Fruit fly (Drosophila melanogaster): ENCODE data around the gene CG33673.
A peak's percentile ranks its signal among the peaks of the same experiment; 100 is the strongest.

The CG33673 gene

DNA sequence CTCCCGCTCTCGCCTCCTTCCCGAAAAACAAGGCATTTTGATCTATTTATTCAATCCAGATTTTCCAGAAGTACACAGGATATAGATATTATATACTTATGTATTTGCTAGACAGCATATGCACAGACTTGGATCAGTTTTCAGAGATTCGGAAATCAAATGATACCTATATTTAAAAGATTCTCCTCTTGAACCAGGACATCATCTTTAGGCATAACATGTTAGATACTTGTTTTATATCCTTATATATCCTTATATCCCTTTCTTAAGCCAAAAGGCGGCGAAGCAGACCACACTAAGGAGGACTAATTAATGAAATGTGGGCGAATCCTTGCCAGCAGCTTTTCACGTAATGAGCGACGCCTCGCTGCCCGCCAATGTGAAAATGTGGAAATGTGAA lies at the start of gene CG33673:
Gene CG33673, minus strand, starts transcription at position 101 of the 400 bp plus-strand sequence.
- no peak for TF ChIP-seq CG1620 (GFP tag; optimal IDR thresholded peaks at IDR 0.05)
- no peak for TF ChIP-seq cnc (optimal IDR thresholded peaks at IDR 0.05)

DNA sequence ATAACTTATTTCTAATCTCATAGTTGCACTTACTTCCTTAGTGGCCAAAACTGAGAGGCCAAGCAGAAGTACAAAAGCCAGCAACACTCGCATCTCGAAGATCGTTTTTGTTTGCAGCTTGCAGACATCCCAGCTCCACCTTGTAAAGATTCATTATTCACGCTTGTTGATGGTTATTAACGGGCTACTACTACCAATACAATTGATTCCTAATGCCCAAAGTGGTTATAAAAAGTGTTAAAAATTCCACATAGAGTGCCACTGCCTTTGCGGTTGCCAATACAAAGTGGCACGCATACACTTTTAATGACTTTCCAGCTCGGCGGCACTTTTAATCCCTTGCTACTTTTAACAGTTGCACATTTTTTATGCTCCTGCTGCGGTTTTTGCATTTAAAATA lies 45.5 kb upstream of the CG33673 start, which contains the start of gene Obp22a:
Gene Obp22a, minus strand, starts transcription at position 101 of the 400 bp plus-strand sequence.
- TF ChIP-seq pad (GFP tag; optimal IDR thresholded peaks at IDR 0.05), result no peak
- no peak for TF ChIP-seq cic (GFP tag; optimal IDR thresholded peaks at IDR 0.05)
- TF ChIP-seq CG14711 (tag; optimal IDR thresholded peaks at IDR 0.05), result no peak
- no peak for TF ChIP-seq Clk (GFP tag; optimal IDR thresholded peaks at IDR 0.05)
- TF ChIP-seq CG12768 (GFP tag; optimal IDR thresholded peaks at IDR 0.05), result no peak
- no peak for TF ChIP-seq CG7045 (GFP tag; optimal IDR thresholded peaks at IDR 0.05)
- TF ChIP-seq kay (GFP tag; ENCODE audit: borderline replicate concordance), result no peak
- TF ChIP-seq CG5204 (GFP tag; optimal IDR thresholded peaks at IDR 0.05), result no peak
- TF ChIP-seq Mnt (GFP tag; optimal IDR thresholded peaks at IDR 0.05), result no peak
- TF ChIP-seq CG7101 (tag; optimal IDR thresholded peaks at IDR 0.05), result no peak
- no peak for TF ChIP-seq cnc (optimal IDR thresholded peaks at IDR 0.05)
- no peak for TF ChIP-seq toe (GFP tag; optimal IDR thresholded peaks at IDR 0.05)
- no peak for TF ChIP-seq CG11617 (GFP tag; optimal IDR thresholded peaks at IDR 0.05)
- no peak for TF ChIP-seq ovo (GFP tag; optimal IDR thresholded peaks at IDR 0.05)
- no peak for TF ChIP-seq bab1 (GFP tag; optimal IDR thresholded peaks at IDR 0.05)
- no peak for TF ChIP-seq tj (GFP tag; optimal IDR thresholded peaks at IDR 0.05)
- TF ChIP-seq CG1620 (GFP tag; optimal IDR thresholded peaks at IDR 0.05), result no peak
- TF ChIP-seq CG33017 (tag; optimal IDR thresholded peaks at IDR 0.05), result no peak

DNA sequence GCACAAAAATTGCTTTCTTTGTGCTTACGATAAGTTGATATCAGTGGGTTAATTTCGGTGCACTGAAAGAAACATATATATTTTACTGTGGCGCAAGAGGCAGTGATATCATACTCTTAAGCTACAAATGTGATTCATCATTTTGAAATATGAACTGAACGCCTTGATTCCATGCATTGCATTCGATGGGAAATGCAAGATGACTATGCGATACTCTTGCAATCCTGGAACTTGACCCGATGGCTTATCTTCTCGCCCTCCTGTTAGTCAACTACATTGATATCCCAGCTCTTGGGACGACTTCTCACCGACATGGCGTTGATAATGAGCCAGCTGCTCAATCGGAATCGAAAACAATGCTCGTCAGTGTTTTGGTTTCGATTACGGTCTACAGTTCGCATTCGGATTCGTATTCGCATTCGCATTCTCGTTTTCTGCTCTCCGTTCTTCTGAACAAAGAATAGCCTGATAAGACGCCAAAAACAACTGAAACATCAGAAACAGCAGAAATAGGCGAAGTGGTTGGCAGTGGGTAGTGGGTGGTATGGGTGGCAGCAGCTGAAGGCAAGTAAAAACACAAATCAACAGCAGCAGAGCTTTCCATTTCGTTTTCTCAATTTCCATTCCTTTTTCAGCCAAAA lies 42.9 kb upstream of the CG33673 start:
- TF ChIP-seq tj (GFP tag; optimal IDR thresholded peaks at IDR 0.05), result peak; percentile 32
- no peak for TF ChIP-seq kay (GFP tag; ENCODE audit: borderline replicate concordance)
- TF ChIP-seq CG33017 (tag; optimal IDR thresholded peaks at IDR 0.05), result no peak
- no peak for TF ChIP-seq Mnt (GFP tag; optimal IDR thresholded peaks at IDR 0.05)
- TF ChIP-seq cnc (optimal IDR thresholded peaks at IDR 0.05), result peak in 1 of 2 experiments; percentile 25
- TF ChIP-seq bab1 (GFP tag; optimal IDR thresholded peaks at IDR 0.05), result peak; percentile 25
- TF ChIP-seq CG7101 (tag; optimal IDR thresholded peaks at IDR 0.05), result no peak

DNA sequence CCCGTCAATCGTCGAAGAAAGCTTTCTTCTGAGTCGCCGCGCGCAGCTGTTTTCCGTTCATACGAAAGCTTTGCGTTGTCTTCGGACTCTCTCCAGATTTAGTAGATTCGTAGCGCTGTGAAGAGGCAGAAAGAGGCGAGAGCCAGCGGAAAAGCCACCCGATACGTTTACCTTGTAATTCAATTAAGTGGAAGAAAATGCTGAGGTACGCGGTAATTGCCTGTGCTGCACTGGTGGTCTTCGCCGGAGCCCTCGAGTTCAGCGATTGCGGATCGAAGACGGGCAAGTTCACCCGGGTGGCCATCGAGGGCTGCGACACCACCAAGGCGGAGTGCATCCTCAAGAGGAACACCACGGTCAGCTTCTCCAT lies 41.6 kb upstream of the CG33673 start, which contains the start of gene Npc2a:
Gene Npc2a, plus strand, starts transcription at position 99 of the 370 bp plus-strand sequence.
- no peak for TF ChIP-seq CG33017 (tag; optimal IDR thresholded peaks at IDR 0.05)
- TF ChIP-seq bab1 (GFP tag; optimal IDR thresholded peaks at IDR 0.05), result peak; percentile 56
- peak; percentile 98 for TF ChIP-seq tj (GFP tag; optimal IDR thresholded peaks at IDR 0.05)
- no peak for TF ChIP-seq Clk (GFP tag; optimal IDR thresholded peaks at IDR 0.05)

DNA sequence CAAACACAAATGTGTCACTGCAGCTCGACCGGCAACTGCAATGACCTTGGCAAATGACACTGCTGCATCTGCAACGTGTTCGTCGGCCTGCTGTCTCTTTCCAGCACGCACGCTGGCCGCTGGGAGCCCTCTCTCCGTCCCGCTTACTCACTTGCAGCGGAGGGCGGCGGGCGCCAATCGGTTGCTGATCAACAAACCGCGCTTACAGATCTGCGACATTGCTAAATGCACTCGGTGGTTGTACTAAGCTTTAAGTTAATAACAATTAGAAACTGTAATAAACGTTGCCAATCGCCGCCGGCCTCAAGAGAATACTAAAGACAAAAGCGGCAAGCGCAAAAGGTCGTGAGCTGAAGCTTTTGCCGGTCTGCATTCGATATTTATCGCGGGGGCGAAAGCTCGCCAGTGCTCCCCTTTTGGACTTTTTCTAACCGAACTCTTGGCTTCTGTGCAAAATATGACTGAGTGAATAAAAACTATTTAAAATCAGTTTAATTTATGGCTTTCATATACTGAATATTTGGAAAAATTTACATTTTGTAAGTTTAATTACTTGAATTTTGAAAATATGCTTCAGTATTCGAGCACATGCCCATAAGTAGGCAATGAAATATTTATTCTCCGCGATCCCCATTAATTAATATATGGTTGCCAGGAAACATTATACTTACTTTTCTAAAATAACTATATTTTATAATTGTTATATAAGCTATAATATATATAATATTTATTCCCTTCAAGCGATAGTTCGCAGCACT lies 41.1 kb upstream of the CG33673 start, which contains the start of gene Got2:
Gene Got2, minus strand, starts transcription at position 325 of the 758 bp plus-strand sequence.
- no peak for TF ChIP-seq Hr96 (GFP tag; optimal IDR thresholded peaks at IDR 0.05)
- no peak for TF ChIP-seq CG7045 (GFP tag; optimal IDR thresholded peaks at IDR 0.05)
- TF ChIP-seq CG33017 (tag; optimal IDR thresholded peaks at IDR 0.05), result peak; percentile 35
- TF ChIP-seq CG14711 (tag; optimal IDR thresholded peaks at IDR 0.05), result no peak
- TF ChIP-seq Mnt (GFP tag; optimal IDR thresholded peaks at IDR 0.05), result peak; percentile 93
- TF ChIP-seq ovo (GFP tag; optimal IDR thresholded peaks at IDR 0.05), result no peak
- TF ChIP-seq cic (GFP tag; optimal IDR thresholded peaks at IDR 0.05), result peak; percentile 83
- TF ChIP-seq tj (GFP tag; optimal IDR thresholded peaks at IDR 0.05), result peak; percentile 79
- TF ChIP-seq CG11617 (GFP tag; optimal IDR thresholded peaks at IDR 0.05), result peak; percentile 35
- no peak for TF ChIP-seq kay (GFP tag; ENCODE audit: borderline replicate concordance)
- TF ChIP-seq toe (GFP tag; optimal IDR thresholded peaks at IDR 0.05), result peak; percentile 16
- no peak for TF ChIP-seq CG5204 (GFP tag; optimal IDR thresholded peaks at IDR 0.05)
- TF ChIP-seq Clk (GFP tag; optimal IDR thresholded peaks at IDR 0.05), result no peak
- peak; percentile 13 for TF ChIP-seq bab1 (GFP tag; optimal IDR thresholded peaks at IDR 0.05)
- TF ChIP-seq CG12768 (GFP tag; optimal IDR thresholded peaks at IDR 0.05), result peak; percentile 36
- TF ChIP-seq CG7101 (tag; optimal IDR thresholded peaks at IDR 0.05), result peak; percentile 50
- TF ChIP-seq CG1620 (GFP tag; optimal IDR thresholded peaks at IDR 0.05), result no peak
- no peak for TF ChIP-seq Crg-1 (GFP tag; optimal IDR thresholded peaks at IDR 0.05)
- no peak for TF ChIP-seq cnc (optimal IDR thresholded peaks at IDR 0.05)
- no peak for TF ChIP-seq pad (GFP tag; optimal IDR thresholded peaks at IDR 0.05)

DNA sequence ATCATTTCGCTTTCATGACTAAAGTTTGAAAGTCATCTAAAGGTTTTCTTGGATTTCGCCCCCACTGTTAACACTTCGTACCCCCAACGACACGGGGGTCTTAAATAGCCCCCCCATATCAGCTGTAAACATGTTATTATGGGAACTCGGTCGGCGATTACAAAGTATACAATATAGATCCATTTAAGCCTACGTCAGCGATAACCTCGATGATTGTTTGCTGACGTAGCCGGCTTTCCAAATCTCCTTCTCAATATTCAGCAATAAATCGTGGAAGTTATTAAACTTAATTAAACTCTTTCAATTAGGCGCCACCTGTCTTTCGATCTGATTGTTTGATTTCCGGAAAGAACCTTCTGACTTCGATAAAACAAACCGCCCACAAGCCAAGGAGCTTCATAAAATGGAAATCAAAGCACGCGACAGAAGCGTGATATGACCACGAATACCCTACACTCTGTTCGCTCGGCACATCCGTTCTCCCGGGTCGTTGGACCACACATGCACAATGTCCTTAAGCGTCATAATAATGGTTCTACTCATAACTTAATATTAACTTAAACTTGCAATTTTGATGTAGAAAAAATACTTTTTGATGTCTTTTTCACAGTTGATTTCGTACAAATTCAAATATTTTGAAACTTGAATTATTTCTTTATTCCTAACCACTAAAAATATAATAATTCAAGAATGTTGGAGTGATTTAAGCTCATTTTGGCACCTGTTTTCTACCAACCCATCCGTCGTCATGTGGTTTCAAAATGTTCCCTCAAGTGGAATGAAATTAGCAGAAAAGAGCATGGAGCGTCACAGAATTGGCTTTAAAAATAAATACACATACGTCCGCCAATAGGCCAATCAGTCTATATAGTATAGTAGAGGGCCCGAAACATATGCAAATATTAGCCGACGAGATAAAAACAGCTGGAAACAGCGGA lies 40.1 kb upstream of the CG33673 start:
- TF ChIP-seq kay (GFP tag; ENCODE audit: borderline replicate concordance) (peak; percentile 92), bab1 (GFP tag; optimal IDR thresholded peaks at IDR 0.05) (peak; percentile 7), toe (GFP tag; optimal IDR thresholded peaks at IDR 0.05) (peak; percentile 41), CG14711 (tag; optimal IDR thresholded peaks at IDR 0.05) (peak; percentile 30), CG7101 (tag; optimal IDR thresholded peaks at IDR 0.05) (peak; percentile 40), ovo (GFP tag; optimal IDR thresholded peaks at IDR 0.05) (no peak), CG7045 (GFP tag; optimal IDR thresholded peaks at IDR 0.05) (peak; percentile 59), CG5204 (GFP tag; optimal IDR thresholded peaks at IDR 0.05) (no peak), Crg-1 (GFP tag; optimal IDR thresholded peaks at IDR 0.05) (no peak), Mnt (GFP tag; optimal IDR thresholded peaks at IDR 0.05) (peak; percentile 15), Clk (GFP tag; optimal IDR thresholded peaks at IDR 0.05) (peak; percentile 21), CG12768 (GFP tag; optimal IDR thresholded peaks at IDR 0.05) (no peak), tj (GFP tag; optimal IDR thresholded peaks at IDR 0.05) (peak; percentile 98), Hr96 (GFP tag; optimal IDR thresholded peaks at IDR 0.05) (peak; percentile 59), cnc (optimal IDR thresholded peaks at IDR 0.05) (no peak), pad (GFP tag; optimal IDR thresholded peaks at IDR 0.05) (no peak), cic (GFP tag; optimal IDR thresholded peaks at IDR 0.05) (peak; percentile 71), CG33017 (tag; optimal IDR thresholded peaks at IDR 0.05) (no peak), CG1620 (GFP tag; optimal IDR thresholded peaks at IDR 0.05) (no peak), CG11617 (GFP tag; optimal IDR thresholded peaks at IDR 0.05) (peak; percentile 68)

Measured in whole organism, adult.